Worm (Caenorhabditis elegans) whole organism, mixed stage, embryonic: Measurements from ENCODE around the gene F42A9.17.

ENCODE experiments used
- M03D4.4 ChIP-seq: sonication (generic microtip); optimal IDR thresholded peaks from 2 replicates; lab custom pipeline; 2017; ENCODE audit warnings: mild to moderate bottlenecking, missing genetic modification characterization, missing compliant biosample characterization
- ceh-39 ChIP-seq: fragments of 150-350 bp; optimal IDR thresholded peaks from 2 replicates; lab custom pipeline; 2014; ENCODE audit warnings: missing biosample characterization, missing genetic modification characterization
- ceh-43 ChIP-seq: fragments of 200-800 bp; sonication (Bioruptor generic); optimal IDR thresholded peaks from 2 replicates; lab custom pipeline; 2018; ENCODE audit warnings: mild to moderate bottlenecking, missing genetic modification characterization, moderate library complexity, missing compliant biosample characterization
- ceh-83 ChIP-seq: fragments of 200-800 bp; sonication (Bioruptor generic); optimal IDR thresholded peaks from 2 replicates; lab custom pipeline; 2018; ENCODE audit warnings: mild to moderate bottlenecking, missing genetic modification characterization, missing compliant biosample characterization
- ces-1 ChIP-seq: fragments of 150-350 bp; optimal IDR thresholded peaks from 2 replicates; lab custom pipeline; 2014; ENCODE audit warnings: missing biosample characterization, missing genetic modification reagents, missing genetic modification characterization
- cnd-1 ChIP-seq: fragments of 200-800 bp; sonication (Bioruptor generic); optimal IDR thresholded peaks from 2 replicates; lab custom pipeline; 2018; ENCODE audit warnings: mild to moderate bottlenecking, missing genetic modification characterization, missing compliant biosample characterization
- elt-1 ChIP-seq: sonication (generic microtip); optimal IDR thresholded peaks from 2 replicates; lab custom pipeline; 2017; ENCODE audit warnings: missing genetic modification characterization, mild to moderate bottlenecking, missing compliant biosample characterization, antibody characterized with exemption, moderate library complexity, borderline replicate concordance; ENCODE audit not compliant: insufficient read depth
- flh-1 ChIP-seq: fragments of 200-800 bp; sonication (Bioruptor generic); optimal IDR thresholded peaks from 2 replicates; lab custom pipeline; 2018; ENCODE audit warnings: mild to moderate bottlenecking, missing genetic modification characterization, moderate library complexity, missing compliant biosample characterization
- hlh-1 ChIP-seq: fragments of 150-350 bp; optimal IDR thresholded peaks from 2 replicates; lab custom pipeline; 2014; ENCODE audit warnings: missing biosample characterization, missing genetic modification reagents, missing genetic modification characterization
- lin-13 ChIP-seq: fragments of 150-350 bp; optimal IDR thresholded peaks from 2 replicates; lab custom pipeline; 2014; ENCODE audit warnings: missing biosample characterization, missing genetic modification characterization
- lin-32 ChIP-seq: fragments of 200-800 bp; sonication (Bioruptor generic); optimal IDR thresholded peaks from 2 replicates; lab custom pipeline; 2018; ENCODE audit warnings: mild to moderate bottlenecking, missing genetic modification characterization, missing compliant biosample characterization
- lsy-2 ChIP-seq: fragments of 150-350 bp; optimal IDR thresholded peaks from 2 replicates; lab custom pipeline; 2014; ENCODE audit warnings: missing biosample characterization, missing genetic modification characterization
- mep-1 ChIP-seq: fragments of 150-350 bp; optimal IDR thresholded peaks from 2 replicates; lab custom pipeline; 2017; ENCODE audit warnings: missing biosample characterization, missing genetic modification reagents, missing genetic modification characterization, inconsistent platforms
- mls-2 ChIP-seq: sonication (generic microtip); optimal IDR thresholded peaks from 2 replicates; lab custom pipeline; 2016; ENCODE audit warnings: mild to moderate bottlenecking, missing genetic modification characterization, moderate library complexity, missing compliant biosample characterization
- nhr-12 ChIP-seq: fragments of 150-350 bp; optimal IDR thresholded peaks from 2 replicates; lab custom pipeline; 2014; ENCODE audit warnings: missing biosample characterization, missing genetic modification characterization
- nhr-2 ChIP-seq: fragments of 150-350 bp; optimal IDR thresholded peaks from 2 replicates; lab custom pipeline; 2014; ENCODE audit warnings: missing biosample characterization, missing genetic modification characterization
- nhr-237 ChIP-seq: fragments of 150-350 bp; optimal IDR thresholded peaks from 2 replicates; lab custom pipeline; 2014; ENCODE audit warnings: missing biosample characterization, missing genetic modification characterization
- nhr-28 ChIP-seq: fragments of 150-350 bp; optimal IDR thresholded peaks from 2 replicates; lab custom pipeline; 2014; ENCODE audit warnings: missing biosample characterization, missing genetic modification characterization
- nhr-76 ChIP-seq: sonication (generic microtip); optimal IDR thresholded peaks from 2 replicates; lab custom pipeline; 2017; ENCODE audit warnings: missing biosample characterization, missing genetic modification characterization
- snpc-4 ChIP-seq: fragments of 150-350 bp; optimal IDR thresholded peaks from 2 replicates; lab custom pipeline; 2014; ENCODE audit warnings: missing biosample characterization, missing genetic modification characterization
- unc-120 ChIP-seq: sonication (generic microtip); optimal IDR thresholded peaks from 2 replicates; lab custom pipeline; 2017; ENCODE audit warnings: missing genetic modification characterization, missing compliant biosample characterization; ENCODE audit not compliant: poor library complexity, severe bottlenecking
- unc-39 ChIP-seq: fragments of 150-350 bp; optimal IDR thresholded peaks from 2 replicates; lab custom pipeline; 2014; ENCODE audit warnings: missing biosample characterization, missing genetic modification characterization
- unc-62 ChIP-seq: fragments of 150-350 bp; optimal IDR thresholded peaks from 2 replicates; lab custom pipeline; 2014; ENCODE audit warnings: missing biosample characterization, missing genetic modification reagents, missing genetic modification characterization

The F42A9.17 gene

DNA sequence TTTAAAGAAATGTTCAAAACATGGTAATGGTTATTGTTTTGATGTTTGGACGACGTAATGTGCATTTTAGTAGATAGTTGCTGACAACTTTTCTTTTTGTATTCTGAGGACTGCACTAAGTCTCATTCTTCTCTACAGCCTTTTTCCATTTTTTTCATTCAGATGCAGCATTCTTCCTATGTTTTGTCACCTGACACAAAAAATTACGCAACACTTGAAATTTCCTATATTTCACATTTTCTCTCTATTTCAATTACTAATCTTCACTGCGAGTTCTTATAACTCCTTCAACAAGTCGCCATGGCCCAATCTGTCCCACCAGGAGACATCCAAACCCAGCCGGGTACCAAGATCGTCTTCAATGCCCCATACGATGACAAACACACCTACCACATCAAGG, 40.6 kb downstream of the F42A9.17 start, which contains the start of gene Y59H11AM.1:
Gene Y59H11AM.1, plus strand, starts transcription at position 301 of the 400 bp plus-strand sequence.
- no peak for TF ChIP-seq ceh-43 (GFP tag; lab: Kevin White, UChicago)
- no peak for TF ChIP-seq nhr-12 (tag; lab: Kevin White, UChicago)
- TF ChIP-seq M03D4.4 (tag; lab: Kevin White, UChicago): no peak
- TF ChIP-seq unc-39 (tag; lab: Kevin White, UChicago): no peak
- TF ChIP-seq flh-1 (GFP tag; lab: Kevin White, UChicago): no peak
- no peak for TF ChIP-seq elt-1
- no peak for TF ChIP-seq lin-32
- no peak for TF ChIP-seq nhr-76 (tag; lab: Kevin White, UChicago)
- no peak for TF ChIP-seq ceh-83 (GFP tag; lab: Kevin White, UChicago)
- TF ChIP-seq, all 35 proteins: peak for 0

DNA sequence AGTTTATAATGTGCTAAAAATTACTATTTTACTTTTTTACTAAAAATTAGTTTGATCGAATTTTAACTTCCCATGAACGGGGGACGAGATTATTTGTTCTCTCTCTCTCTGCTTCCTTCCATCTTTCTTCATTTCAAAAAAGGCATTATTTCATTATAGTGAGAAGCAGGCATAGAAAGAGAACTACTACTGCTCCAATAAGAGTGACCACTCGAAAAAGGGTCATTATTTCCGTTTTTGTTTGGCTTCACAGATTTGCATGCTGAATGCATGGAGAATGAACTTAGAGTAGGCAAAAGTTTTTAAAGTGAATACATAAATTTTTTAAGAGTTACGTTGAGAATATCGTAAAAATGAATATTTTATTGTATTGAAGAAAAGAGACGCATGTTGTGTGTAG, 41.0 kb downstream of the F42A9.17 start:
- TF ChIP-seq lsy-2 (tag; lab: Kevin White, UChicago): no peak
- TF ChIP-seq ceh-39: no peak
- no peak for TF ChIP-seq cnd-1 (tag; lab: Kevin White, UChicago)
- no peak for TF ChIP-seq lin-13 (tag; lab: Kevin White, UChicago)
- no peak for TF ChIP-seq nhr-76 (tag; lab: Kevin White, UChicago)
- no peak for TF ChIP-seq snpc-4
- no peak for TF ChIP-seq unc-120
- TF ChIP-seq unc-62: no peak
- no peak for TF ChIP-seq mep-1 (tag; lab: Kevin White, UChicago)
- TF ChIP-seq ceh-43 (GFP tag; lab: Kevin White, UChicago): no peak
- TF ChIP-seq ces-1 (GFP tag; lab: Kevin White, UChicago): no peak
- no peak for TF ChIP-seq mls-2 (tag; lab: Kevin White, UChicago)
- TF ChIP-seq unc-39 (tag; lab: Kevin White, UChicago): no peak
- no peak for TF ChIP-seq ceh-83 (GFP tag; lab: Kevin White, UChicago)
- no peak for TF ChIP-seq nhr-28
- TF ChIP-seq nhr-2: no peak
- no peak for TF ChIP-seq hlh-1 (tag; lab: Kevin White, UChicago)
- no peak for TF ChIP-seq elt-1
- no peak for TF ChIP-seq lin-32

DNA sequence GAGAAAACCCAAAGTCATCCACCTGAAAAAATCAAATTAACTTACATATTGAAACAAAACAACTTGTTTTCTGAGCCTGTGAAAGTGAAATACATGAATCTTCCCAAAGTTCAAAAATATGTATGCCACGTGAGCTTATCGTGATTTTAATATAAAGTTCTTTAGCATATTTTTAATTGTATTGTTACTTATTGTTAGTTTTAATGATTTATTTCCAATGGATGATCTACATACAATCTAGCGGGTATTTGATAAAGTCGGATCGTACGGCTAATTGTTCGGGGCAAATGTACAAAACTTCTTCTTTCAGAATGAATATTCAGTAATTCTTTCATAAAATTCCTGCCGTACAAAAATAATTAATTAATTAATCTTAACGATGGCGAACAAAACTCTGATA, 41.5 kb downstream of the F42A9.17 start, which contains the start of gene Y59H11AM.4:
Gene Y59H11AM.4, minus strand, starts transcription at position 101 of the 400 bp plus-strand sequence.
- no peak for TF ChIP-seq nhr-237 (tag; lab: Kevin White, UChicago)
- TF ChIP-seq, all 35 proteins: peak for 0
